Fruit fly (Drosophila melanogaster) whole organism, wandering third instar larva: ENCODE results near the gene RpL7-like.
A peak's percentile ranks its signal among the peaks of the same experiment; 100 is the strongest.

ENCODE experiments used
- Abd-B ChIP-seq: fragments of >200 bp; optimal IDR thresholded peaks from 2 replicates; lab custom pipeline; 2017; ENCODE audit warnings: missing biosample characterization, missing genetic modification characterization
- CG32264 ChIP-seq: fragments of 200-800 bp; sonication (Bioruptor generic); optimal IDR thresholded peaks from 2 replicates; lab custom pipeline; 2016; ENCODE audit warnings: missing biosample characterization, missing genetic modification characterization
- CG9705 ChIP-seq: fragments of 200-800 bp; sonication (Bioruptor generic); optimal IDR thresholded peaks from 2 replicates; lab custom pipeline; 2018; ENCODE audit warnings: missing biosample characterization, mild to moderate bottlenecking, missing genetic modification characterization
- CrebA ChIP-seq: fragments of 200-800 bp; sonication (Bioruptor generic); optimal IDR thresholded peaks from 2 replicates; lab custom pipeline; 2016; ENCODE audit warnings: missing biosample characterization, mild to moderate bottlenecking, missing genetic modification characterization, borderline replicate concordance
- Dfd ChIP-seq: fragments of >200 bp; optimal IDR thresholded peaks from 2 replicates; lab custom pipeline; 2017; ENCODE audit warnings: missing biosample characterization, missing genetic modification characterization
- Dif ChIP-seq: fragments of 200-275, 200-300 bp; sonication (Bioruptor generic); optimal IDR thresholded peaks from 2 replicates; lab custom pipeline; 2018; ENCODE audit warnings: missing biosample characterization, missing genetic modification characterization; ENCODE audit not compliant: partially characterized antibody
- GATAd ChIP-seq: sonication (Bioruptor generic); optimal IDR thresholded peaks from 2 replicates; lab custom pipeline; 2016; ENCODE audit warnings: missing biosample characterization, missing genetic modification characterization
- HLH106 ChIP-seq: fragments of 200-800 bp; optimal IDR thresholded peaks from 3 replicates; lab custom pipeline; 2019; ENCODE audit warnings: missing biosample characterization, mild to moderate bottlenecking, missing genetic modification characterization, moderate library complexity
- Hnf4 ChIP-seq: fragments of 200-800 bp; sonication (Bioruptor generic); optimal IDR thresholded peaks from 2 replicates; lab custom pipeline; 2016; ENCODE audit warnings: missing biosample characterization, mild to moderate bottlenecking, missing genetic modification characterization
- Hr78 ChIP-seq: fragments of >200 bp; optimal IDR thresholded peaks from 2 replicates; lab custom pipeline; 2017; ENCODE audit warnings: missing biosample characterization, missing genetic modification characterization
- Hr83 ChIP-seq: fragments of 200-300 bp; sonication (Bioruptor generic); optimal IDR thresholded peaks from 2 replicates; lab custom pipeline; 2016; ENCODE audit warnings: missing biosample characterization, mild to moderate bottlenecking, missing genetic modification characterization, moderate library complexity; ENCODE audit not compliant: poor library complexity, severe bottlenecking
- Jra ChIP-seq: sonication (Bioruptor generic); optimal IDR thresholded peaks from 2 replicates; lab custom pipeline; 2016; ENCODE audit warnings: missing biosample characterization, missing genetic modification characterization
- Mio ChIP-seq: sonication (Bioruptor generic); optimal IDR thresholded peaks from 2 replicates; lab custom pipeline; 2016; ENCODE audit warnings: missing biosample characterization, missing genetic modification characterization
- Myc ChIP-seq: fragments of >200 bp; optimal IDR thresholded peaks from 2 replicates; lab custom pipeline; 2017
- N ChIP-seq: fragments of >200 bp; optimal IDR thresholded peaks from 2 replicates; lab custom pipeline; 2018; ENCODE audit warnings: missing biosample characterization, missing external identifiers, missing genetic modification characterization
- OdsH ChIP-seq: fragments of 200-800 bp; sonication (Bioruptor generic); optimal IDR thresholded peaks from 2 replicates; lab custom pipeline; 2016; ENCODE audit warnings: missing biosample characterization, mild to moderate bottlenecking, missing genetic modification characterization
- Rel ChIP-seq, 2 experiments: fragments of 200-800 bp; sonication (Bioruptor generic) in 1 of 2; optimal IDR thresholded peaks; 2 replicates in 1 of 2; 3 replicates in 1 of 2; lab custom pipeline; 2016 to 2019; ENCODE audit warnings: mild to moderate bottlenecking in 2 of 2, missing biosample characterization in 2 of 2, missing genetic modification characterization in 2 of 2, moderate library complexity in 1 of 2
- Sp1 ChIP-seq: fragments of 200-800 bp; sonication (Bioruptor generic); optimal IDR thresholded peaks from 3 replicates; lab custom pipeline; 2019; ENCODE audit warnings: missing biosample characterization, mild to moderate bottlenecking, missing genetic modification characterization, moderate library complexity
- Vsx2 ChIP-seq: fragments of 200-300, 225-300 bp; sonication (Bioruptor generic); optimal IDR thresholded peaks from 2 replicates; lab custom pipeline; 2018; ENCODE audit warnings: missing biosample characterization, missing genetic modification characterization; ENCODE audit not compliant: partially characterized antibody
- br ChIP-seq: fragments of 200-800 bp; sonication (Bioruptor generic); optimal IDR thresholded peaks from 2 replicates; lab custom pipeline; 2016; ENCODE audit warnings: missing biosample characterization, missing genetic modification characterization
- brk ChIP-seq: fragments of 200-800 bp; sonication (Bioruptor generic); optimal IDR thresholded peaks from 2 replicates; lab custom pipeline; 2016; ENCODE audit warnings: missing biosample characterization, mild to moderate bottlenecking, missing genetic modification characterization
- dl ChIP-seq, 2 experiments: fragments of 175-275, 200-275 bp in 1 of 2; fragments of 200-275 bp in 1 of 2; sonication (Bioruptor generic); optimal IDR thresholded peaks; lab custom pipeline; 2018; ENCODE audit warnings: mild to moderate bottlenecking in 2 of 2, missing biosample characterization in 2 of 2, missing genetic modification characterization in 2 of 2, moderate library complexity in 2 of 2; ENCODE audit not compliant: partially characterized antibody in 2 of 2, insufficient read depth in 1 of 2
- dmrt93B ChIP-seq: fragments of 200-800 bp; sonication (Bioruptor generic); optimal IDR thresholded peaks from 2 replicates; lab custom pipeline; 2018; ENCODE audit warnings: missing biosample characterization, mild to moderate bottlenecking, missing genetic modification characterization
- dsf ChIP-seq: sonication (Bioruptor generic); optimal IDR thresholded peaks from 2 replicates; lab custom pipeline; 2016; ENCODE audit warnings: missing biosample characterization, missing genetic modification characterization, borderline replicate concordance
- ey ChIP-seq: fragments of 200-800 bp; sonication (Bioruptor generic); optimal IDR thresholded peaks from 2 replicates; lab custom pipeline; 2016; ENCODE audit warnings: missing biosample characterization, missing genetic modification characterization
- foxo ChIP-seq, 2 experiments: fragments of 200-800 bp; sonication (Bioruptor generic); optimal IDR thresholded peaks; 2 replicates in 1 of 2; 3 replicates in 1 of 2; lab custom pipeline; 2016 to 2017; ENCODE audit warnings: missing biosample characterization in 2 of 2, missing genetic modification characterization in 2 of 2
- fru ChIP-seq: fragments of 200-800 bp; sonication (Bioruptor generic); optimal IDR thresholded peaks from 3 replicates; lab custom pipeline; 2016; ENCODE audit warnings: missing biosample characterization, mild to moderate bottlenecking, missing genetic modification characterization
- h ChIP-seq: fragments of 200-800 bp; sonication (Bioruptor generic); optimal IDR thresholded peaks from 3 replicates; lab custom pipeline; 2016; ENCODE audit warnings: missing biosample characterization, mild to moderate bottlenecking, missing genetic modification characterization
- jim ChIP-seq: fragments of 175-275, 200-325 bp; sonication (Bioruptor generic); optimal IDR thresholded peaks from 2 replicates; lab custom pipeline; 2016; ENCODE audit warnings: missing biosample characterization, mild to moderate bottlenecking, missing genetic modification characterization
- lola ChIP-seq: fragments of >200 bp; optimal IDR thresholded peaks from 2 replicates; lab custom pipeline; 2017; ENCODE audit warnings: missing biosample characterization, missing genetic modification characterization
- pan ChIP-seq: fragments of >200 bp; optimal IDR thresholded peaks from 2 replicates; lab custom pipeline; 2017
- psq ChIP-seq: fragments of 200-800 bp; sonication (Bioruptor generic); optimal IDR thresholded peaks from 3 replicates; lab custom pipeline; 2017; ENCODE audit warnings: missing biosample characterization, mild to moderate bottlenecking, missing genetic modification characterization, moderate library complexity
- rgr ChIP-seq: fragments of 200-800 bp; sonication (Bioruptor generic); optimal IDR thresholded peaks from 3 replicates; lab custom pipeline; 2016; ENCODE audit warnings: missing biosample characterization, mild to moderate bottlenecking, missing genetic modification characterization
- sage ChIP-seq: fragments of 200-800 bp; sonication (Bioruptor generic); optimal IDR thresholded peaks from 2 replicates; lab custom pipeline; 2016; ENCODE audit warnings: missing biosample characterization, mild to moderate bottlenecking, missing genetic modification characterization
- sv ChIP-seq: fragments of 200-800 bp; sonication (Bioruptor generic); optimal IDR thresholded peaks from 3 replicates; lab custom pipeline; 2016; ENCODE audit warnings: missing biosample characterization, missing genetic modification characterization
- tai ChIP-seq: sonication (Bioruptor generic); optimal IDR thresholded peaks from 2 replicates; lab custom pipeline; 2016; ENCODE audit warnings: missing biosample characterization, missing genetic modification characterization
- usp ChIP-seq: fragments of >200 bp; optimal IDR thresholded peaks from 2 replicates; lab custom pipeline; 2017; ENCODE audit warnings: missing biosample characterization, missing genetic modification characterization
- woc ChIP-seq: sonication (Bioruptor generic); optimal IDR thresholded peaks from 2 replicates; lab custom pipeline; 2016; ENCODE audit warnings: missing biosample characterization, mild to moderate bottlenecking, missing genetic modification characterization

Gene RpL7-like

DNA sequence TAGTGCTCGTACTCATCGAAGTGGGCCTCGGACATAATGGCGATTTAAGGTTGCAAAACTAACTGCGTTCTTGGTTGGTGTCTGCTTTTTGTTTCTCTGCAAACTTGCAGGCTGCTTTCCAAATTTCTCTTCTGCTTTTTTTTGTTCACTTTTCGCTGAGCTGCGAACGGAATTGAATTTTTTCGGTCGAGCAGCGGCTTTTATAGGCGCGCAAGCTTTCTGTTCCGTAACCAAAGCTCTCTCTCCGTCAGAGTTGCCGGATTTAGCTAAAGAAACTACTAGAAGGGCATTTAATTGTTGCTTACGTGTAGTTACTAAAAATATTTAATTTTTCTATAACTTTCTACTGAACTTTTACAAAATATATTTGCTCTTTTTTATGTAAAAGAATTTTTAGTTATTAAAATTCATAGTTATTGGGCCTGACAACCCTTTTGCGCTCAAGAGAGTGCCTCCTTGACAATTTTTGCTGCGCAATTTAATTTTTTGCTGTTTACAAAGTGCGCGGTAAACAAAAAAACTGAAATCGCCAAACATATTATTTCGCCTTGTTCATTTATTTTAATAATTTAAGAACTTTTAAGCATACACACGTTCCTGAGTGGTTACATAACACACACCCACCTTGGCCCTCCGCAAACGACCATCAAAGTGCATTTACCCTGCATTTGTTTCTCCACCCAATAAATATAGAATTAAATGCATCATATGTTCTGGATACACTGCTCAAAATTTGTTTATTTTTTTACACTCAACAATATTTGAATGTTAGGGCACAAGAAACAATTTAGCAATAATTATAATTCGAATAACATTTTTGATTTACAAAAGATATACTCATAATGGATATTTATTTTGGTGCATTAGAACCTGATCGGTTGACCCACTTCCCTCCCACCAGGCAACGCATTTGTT, 9.9 kb upstream of the RpL7-like start, which contains the start of gene CG6770:
TSS of gene CG6770 (minus strand) at position 178 of the 915 bp plus-strand sequence.
- TF ChIP-seq jim (GFP tag; lab: Kevin White, UChicago) (peak; percentile 76), CG32264 (no peak), br (GFP tag; lab: Kevin White, UChicago) (peak; percentile 87), woc (GFP tag; lab: Kevin White, UChicago) (peak; percentile 77), CG9705 (GFP tag; lab: Kevin White, UChicago) (peak; percentile 81), Vsx2 (GFP tag; lab: Kevin White, UChicago) (peak; percentile 24), Rel (GFP tag; optimal IDR thresholded peaks at IDR 0.05; lab: Kevin White, UChicago) (peak; percentile 70), Rel (tag; optimal IDR thresholded peaks at IDR 0.05; lab: Kevin White, UChicago) (peak; percentile 84), Dfd (GFP tag; lab: Kevin White, UChicago) (no peak), Hr83 (peak; percentile 42), Hr78 (GFP tag; lab: Kevin White, UChicago) (no peak), dmrt93B (GFP tag; lab: Kevin White, UChicago) (peak; percentile 71), brk (GFP tag; lab: Kevin White, UChicago) (peak; percentile 79), Mio (peak; percentile 31), tai (peak; percentile 76), pan (lab: Kevin White, UChicago) (no peak), Myc (lab: Kevin White, UChicago) (no peak), Sp1 (GFP tag; lab: Kevin White, UChicago) (peak; percentile 95), Hnf4 (peak; percentile 71), HLH106 (tag; lab: Kevin White, UChicago) (peak; percentile 93), psq (peak; percentile 61), sv (GFP tag; lab: Kevin White, UChicago) (peak; percentile 45), Dif (GFP tag; lab: Kevin White, UChicago) (no peak), usp (GFP tag; lab: Kevin White, UChicago) (no peak), ey (GFP tag; lab: Kevin White, UChicago) (peak; percentile 82), N (GFP tag; lab: Kevin White, UChicago) (no peak), Jra (peak; percentile 66), dl (GFP tag; optimal IDR thresholded peaks at IDR 0.05; lab: Kevin White, UChicago; ENCODE audit: insufficient read depth in 1 of 2, partially characterized antibody in 2 of 2) (no peak), Abd-B (no peak), dsf (GFP tag; lab: Kevin White, UChicago) (peak; percentile 54), lola (GFP tag; lab: Kevin White, UChicago) (no peak), GATAd (no peak), fru (peak; percentile 81), sage (GFP tag; lab: Kevin White, UChicago) (peak; percentile 89), h (GFP tag; lab: Kevin White, UChicago) (peak; percentile 91), rgr (GFP tag; lab: Kevin White, UChicago) (peak; percentile 90), OdsH (GFP tag; lab: Kevin White, UChicago) (peak; percentile 85), foxo (GFP tag; optimal IDR thresholded peaks at IDR 0.05; lab: Kevin White, UChicago) (peak; percentile 73 to 89), CrebA (GFP tag; lab: Kevin White, UChicago) (peak; percentile 90)
- TF ChIP-seq, all 38 proteins: peak for 26

DNA sequence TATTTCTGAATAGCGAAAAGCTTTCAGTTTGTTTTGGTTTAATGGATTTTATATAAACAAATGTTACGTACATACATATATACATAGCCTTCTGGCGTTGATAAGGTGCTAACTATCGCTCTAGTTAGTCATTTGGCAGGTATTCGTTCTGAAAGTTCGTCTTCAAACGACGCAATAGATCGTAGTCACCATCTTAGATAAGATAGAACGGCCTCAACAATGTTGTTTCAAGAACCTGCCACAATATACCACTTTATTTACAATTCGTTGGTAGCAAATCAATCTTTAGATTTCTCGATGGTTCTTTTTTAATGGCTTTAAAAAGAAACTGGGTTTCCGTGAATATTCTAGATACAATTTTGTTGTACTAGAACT, 9.3 kb upstream of the RpL7-like start:
- TF ChIP-seq N (GFP tag; lab: Kevin White, UChicago) (no peak), dl (GFP tag; optimal IDR thresholded peaks at IDR 0.05; lab: Kevin White, UChicago; ENCODE audit: insufficient read depth in 1 of 2, partially characterized antibody in 2 of 2) (no peak), Sp1 (GFP tag; lab: Kevin White, UChicago) (no peak), usp (GFP tag; lab: Kevin White, UChicago) (no peak), pan (lab: Kevin White, UChicago) (no peak)
